Worm (Caenorhabditis elegans): ENCODE measurements around the gene C03B1.14.
A peak's percentile ranks its signal among the peaks of the same experiment; 100 is the strongest.

The C03B1.14 gene

DNA sequence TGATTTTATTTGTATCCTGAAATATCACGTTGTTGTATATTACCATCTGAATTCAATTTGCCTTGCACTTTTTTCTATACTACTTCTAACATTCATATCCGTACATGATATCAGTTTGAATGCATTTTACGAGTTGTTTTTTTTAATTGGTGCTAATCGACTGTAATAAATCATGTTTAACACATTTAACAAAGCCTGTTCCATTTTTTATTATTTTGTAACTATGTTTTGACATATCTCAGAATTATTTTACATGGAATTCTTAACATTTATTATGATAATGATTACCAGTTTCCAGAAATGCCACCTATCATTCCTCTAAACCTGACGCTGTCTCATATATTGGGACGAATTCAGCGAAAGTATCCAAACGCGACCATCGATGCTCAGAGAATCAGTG lies 5.2 kb upstream of the C03B1.14 start, which contains the start of gene C03B1.3:
TSS of gene C03B1.3 (plus strand) at position 301 of the 400 bp plus-strand sequence.
- TF ChIP-seq set-16 (GFP tag; IDR thresholded peaks at IDR 0.05) = no peak
- TF ChIP-seq dmd-8 (GFP tag; IDR thresholded peaks at IDR 0.05) = no peak
- TF ChIP-seq F37D6.2 (tag; optimal IDR thresholded peaks at IDR 0.05) = no peak
- no peak for TF ChIP-seq zfp-2 (tag; optimal IDR thresholded peaks at IDR 0.05)
- TF ChIP-seq aly-2 (tag; optimal IDR thresholded peaks at IDR 0.05) = no peak
- TF ChIP-seq daf-19 (GFP tag; conservative IDR thresholded peaks at IDR 0.05) = no peak
- TF ChIP-seq egl-27 (tag; optimal IDR thresholded peaks at IDR 0.05) = no peak
- no peak for TF ChIP-seq ces-1 (GFP tag; optimal IDR thresholded peaks at IDR 0.05)
- no peak for TF ChIP-seq F44E2.7 (GFP tag; IDR thresholded peaks at IDR 0.05)
- no peak for TF ChIP-seq jun-1 (tag; optimal IDR thresholded peaks at IDR 0.05)

DNA sequence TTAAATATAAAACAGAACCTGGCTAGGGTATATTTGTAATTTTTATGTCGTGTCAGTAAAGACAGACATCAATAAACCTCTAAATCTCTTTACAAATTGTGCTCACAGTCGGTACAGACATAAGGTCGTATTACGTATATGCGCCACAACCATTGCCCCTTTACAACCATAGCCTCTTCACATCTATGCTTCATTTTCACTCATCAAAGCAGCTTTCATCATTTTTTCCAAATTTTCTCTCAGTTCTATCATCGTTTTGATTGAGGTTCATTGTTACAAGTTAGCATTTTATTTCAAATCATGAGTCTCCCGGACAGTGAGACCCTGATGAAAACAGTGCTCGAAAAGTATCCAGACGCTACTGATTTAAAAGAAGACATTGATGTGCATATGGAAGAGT lies 3.6 kb upstream of the C03B1.14 start, which contains the start of gene C03B1.4:
TSS of gene C03B1.4 (plus strand) at position 301 of the 400 bp plus-strand sequence.
- TF ChIP-seq zip-11 (GFP tag; IDR thresholded peaks at IDR 0.05) = no peak

DNA sequence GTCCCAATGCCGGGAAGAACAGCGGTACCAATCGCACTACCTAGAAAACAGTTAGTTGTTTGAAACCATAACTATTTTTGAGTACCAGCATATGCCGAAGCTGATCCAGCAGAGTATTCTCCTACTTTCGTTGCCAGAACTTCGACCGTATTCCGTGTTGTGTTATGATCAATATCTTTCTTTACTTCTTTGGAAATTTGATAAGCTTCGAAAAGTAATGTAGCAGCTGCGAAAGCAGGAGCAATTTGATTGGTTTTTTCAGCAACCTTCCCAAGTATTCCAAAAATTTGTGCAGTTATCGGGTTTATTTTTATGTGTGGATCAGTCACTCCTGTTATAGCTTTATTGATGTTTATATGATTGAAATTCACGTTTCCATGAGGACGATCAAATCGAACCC lies 481 bp downstream of the C03B1.14 start:
- peak; percentile 97 for TF ChIP-seq aha-1 (tag)
- TF ChIP-seq nhr-28 (tag; optimal IDR thresholded peaks at IDR 0.05) = no peak

DNA sequence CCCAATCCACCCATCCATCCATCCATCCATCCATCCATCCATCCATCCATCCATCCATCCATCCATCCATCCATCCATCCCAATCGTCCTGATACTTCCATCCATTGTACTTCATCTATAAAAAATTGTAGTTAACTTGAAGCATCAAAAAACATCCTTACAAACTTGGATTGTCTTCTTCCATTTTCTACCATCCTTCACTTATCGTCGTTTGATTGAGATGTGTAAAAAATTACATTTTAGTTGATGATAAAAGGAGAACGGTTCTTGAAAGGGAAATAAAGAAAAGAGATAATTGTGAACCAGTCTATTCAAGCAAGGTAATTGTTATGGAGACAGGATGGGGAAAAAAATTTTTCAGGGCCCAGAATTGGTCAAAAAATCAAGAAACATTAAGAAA lies 2.8 kb downstream of the C03B1.14 start, which contains the start of gene C03B1.10:
TSS of gene C03B1.10 (minus strand) at position 101 of the 400 bp plus-strand sequence.
- TF ChIP-seq unc-62 (GFP tag; optimal IDR thresholded peaks at IDR 0.05 in 1 of 2) (peak in 1 of 2 experiments; percentile 25), unc-62 (tag; optimal IDR thresholded peaks at IDR 0.05) (no peak), hif-1 (tag; optimal IDR thresholded peaks at IDR 0.05) (no peak)

- no peak for TF ChIP-seq daf-16 (GFP tag; optimal IDR thresholded peaks at IDR 0.05)
- peak; percentile 31 for TF ChIP-seq daf-16 (tag; optimal IDR thresholded peaks at IDR 0.05)
- no peak for TF ChIP-seq pha-4 (GFP tag; IDR thresholded peaks at IDR 0.05)
- TF ChIP-seq pha-4 (tag; optimal IDR thresholded peaks at IDR 0.05) = no peak
- no peak for TF ChIP-seq F10B5.3 (tag; optimal IDR thresholded peaks at IDR 0.05)
- TF ChIP-seq aha-1 (tag) = peak; percentile 87
Observed at ce11 chrX:6355030-6355635, 5.4 kb downstream of the C03B1.14 start, which contains the start of gene C03B1.5. C03B1.5 (plus strand) TSS chrX:6355585.

- TF ChIP-seq unc-62 (GFP tag; optimal IDR thresholded peaks at IDR 0.05 in 1 of 2) = peak in 1 of 2 experiments; percentile 25
- no peak for TF ChIP-seq unc-62 (tag; optimal IDR thresholded peaks at IDR 0.05)
- no peak for TF ChIP-seq ZK337.2 (GFP tag; IDR thresholded peaks at IDR 0.05)
Observed at ce11 chrX:6353763-6354162, 6.8 kb downstream of the C03B1.14 start.

- TF ChIP-seq ceh-20 (GFP tag; IDR thresholded peaks at IDR 0.05) (no peak), arid-1 (GFP tag; conservative IDR thresholded peaks at IDR 0.05) (no peak), lin-1 (GFP tag; IDR thresholded peaks at IDR 0.05) (no peak), hmg-1.1 (GFP tag; IDR thresholded peaks at IDR 0.05) (no peak), zip-11 (GFP tag; IDR thresholded peaks at IDR 0.05) (no peak), gei-8 (GFP tag; optimal IDR thresholded peaks at IDR 0.05) (no peak), madf-5 (GFP tag; IDR thresholded peaks at IDR 0.05) (no peak), zfp-2 (tag; optimal IDR thresholded peaks at IDR 0.05) (no peak), mxl-2 (GFP tag; conservative IDR thresholded peaks at IDR 0.05) (no peak), attf-4 (tag; optimal IDR thresholded peaks at IDR 0.05) (no peak), nhr-41 (GFP tag; IDR thresholded peaks at IDR 0.05) (no peak), F10B5.3 (tag; optimal IDR thresholded peaks at IDR 0.05) (no peak), unc-62 (GFP tag; optimal IDR thresholded peaks at IDR 0.05 in 1 of 2) (no peak), unc-62 (tag; optimal IDR thresholded peaks at IDR 0.05) (no peak), unc-39 (tag; optimal IDR thresholded peaks at IDR 0.05) (no peak), zip-2 (tag; optimal IDR thresholded peaks at IDR 0.05) (no peak), hif-1 (tag; optimal IDR thresholded peaks at IDR 0.05) (no peak), zag-1 (tag; optimal IDR thresholded peaks at IDR 0.05) (no peak), nhr-48 (tag; optimal IDR thresholded peaks at IDR 0.05) (no peak), ces-1 (GFP tag; optimal IDR thresholded peaks at IDR 0.05) (no peak)
Observed at ce11 chrX:6350016-6350415, 10.5 kb downstream of the C03B1.14 start, which contains the start of gene C03B1.6. C03B1.6 (plus strand) TSS chrX:6350316.
